Worm (Caenorhabditis elegans) whole organism, young adult: ENCODE measurements around the gene D1086.9.

Source experiments
- B0336.3 ChIP-seq: fragments of 200-800 bp; sonication (Bioruptor generic); IDR thresholded peaks from 2 replicates; pipeline ENCODE4 v1.3.6; 2022; ENCODE audit warnings: missing genetic modification characterization, missing compliant biosample characterization
- C06A6.2 ChIP-seq: fragments of 200-800 bp; sonication (Bioruptor generic); conservative IDR thresholded peaks from 2 replicates; pipeline ENCODE4 v1.3.6; 2022; ENCODE audit warnings: missing genetic modification characterization, missing compliant biosample characterization
- C17E4.6 ChIP-seq: fragments of 200-800 bp; sonication (Bioruptor generic); IDR thresholded peaks from 2 replicates; pipeline ENCODE4 v1.3.6; 2022; ENCODE audit warnings: missing genetic modification reagents, missing genetic modification characterization, missing compliant biosample characterization
- F37B4.10 ChIP-seq: fragments of 200-800 bp; sonication (Bioruptor generic); IDR thresholded peaks from 2 replicates; pipeline ENCODE4 v1.3.6; 2022; ENCODE audit warnings: missing genetic modification characterization, missing compliant biosample characterization
- F39B2.1 ChIP-seq: fragments of 200-800 bp; sonication (Bioruptor generic); IDR thresholded peaks from 2 replicates; pipeline ENCODE4 v1.3.6; 2022; ENCODE audit warnings: missing genetic modification reagents, missing genetic modification characterization, missing compliant biosample characterization
- F52B5.7 ChIP-seq: sonication (generic microtip); optimal IDR thresholded peaks from 2 replicates; lab custom pipeline; 2016; ENCODE audit warnings: mild to moderate bottlenecking, missing genetic modification characterization, missing compliant biosample characterization
- K12H6.12 ChIP-seq: fragments of 200-800 bp; sonication (Bioruptor generic); optimal IDR thresholded peaks from 2 replicates; lab custom pipeline; 2018; ENCODE audit warnings: mild to moderate bottlenecking, missing genetic modification characterization, missing compliant biosample characterization
- atf-7 ChIP-seq: sonication (generic microtip); optimal IDR thresholded peaks from 2 replicates; lab custom pipeline; 2017; ENCODE audit warnings: mild to moderate bottlenecking, missing genetic modification characterization, missing compliant biosample characterization
- attf-3 ChIP-seq: fragments of 200-800 bp; sonication (Bioruptor generic); conservative IDR thresholded peaks from 2 replicates; pipeline ENCODE4 v1.3.6; 2022; ENCODE audit warnings: missing genetic modification reagents, missing genetic modification characterization, missing compliant biosample characterization
- attf-5 ChIP-seq: fragments of 200-800 bp; sonication (Bioruptor generic); optimal IDR thresholded peaks from 2 replicates; lab custom pipeline; 2018; ENCODE audit warnings: mild to moderate bottlenecking, missing genetic modification characterization, missing compliant biosample characterization
- ccch-3 ChIP-seq: fragments of 200-800 bp; sonication (Bioruptor generic); optimal IDR thresholded peaks from 2 replicates; lab custom pipeline; 2018; ENCODE audit warnings: mild to moderate bottlenecking, missing genetic modification characterization, missing compliant biosample characterization
- cebp-1 ChIP-seq, 2 experiments: fragments of 200-800 bp in 1 of 2; sonication (Bioruptor generic) in 1 of 2; sonication (generic microtip) in 1 of 2; IDR thresholded peaks in 1 of 2; optimal IDR thresholded peaks in 1 of 2; 2 replicates each; pipeline versions ENCODE4 v1.3.6 to Lab custom; 2017 to 2022; ENCODE audit warnings: missing compliant biosample characterization in 2 of 2, missing genetic modification characterization in 2 of 2, mild to moderate bottlenecking in 1 of 2, missing genetic modification reagents in 1 of 2, moderate library complexity in 1 of 2
- ceh-40 ChIP-seq: fragments of 200-800 bp; sonication (Bioruptor generic); IDR thresholded peaks from 2 replicates; pipeline ENCODE4 v1.3.6; 2022; ENCODE audit warnings: missing genetic modification characterization, missing compliant biosample characterization
- ceh-79 ChIP-seq: sonication (generic microtip); optimal IDR thresholded peaks from 2 replicates; lab custom pipeline; 2017; ENCODE audit warnings: mild to moderate bottlenecking, missing genetic modification characterization, missing compliant biosample characterization
- dox-1 ChIP-seq: fragments of 200-800 bp; sonication (Bioruptor generic); IDR thresholded peaks from 2 replicates; pipeline ENCODE4 v1.3.6; 2022; ENCODE audit warnings: missing genetic modification reagents, missing genetic modification characterization, missing compliant biosample characterization
- dpff-1 ChIP-seq: sonication (generic microtip); optimal IDR thresholded peaks from 2 replicates; lab custom pipeline; 2017; ENCODE audit warnings: mild to moderate bottlenecking, missing genetic modification characterization, missing compliant biosample characterization
- dpl-1 ChIP-seq: fragments of 150-350 bp; optimal IDR thresholded peaks from 2 replicates; lab custom pipeline; 2014; ENCODE audit warnings: missing biosample characterization, missing genetic modification reagents, missing genetic modification characterization
- efl-1 ChIP-seq: fragments of 150-350 bp; optimal IDR thresholded peaks from 2 replicates; lab custom pipeline; 2014; ENCODE audit warnings: missing biosample characterization, missing genetic modification reagents, missing genetic modification characterization
- egrh-3 ChIP-seq: fragments of 200-800 bp; sonication (Bioruptor generic); IDR thresholded peaks from 2 replicates; pipeline ENCODE4 v1.3.6; 2022; ENCODE audit warnings: missing genetic modification reagents, missing genetic modification characterization, missing compliant biosample characterization
- gei-17 ChIP-seq: fragments of 200-800 bp; sonication (Bioruptor generic); optimal IDR thresholded peaks from 2 replicates; lab custom pipeline; 2018; ENCODE audit warnings: mild to moderate bottlenecking, missing genetic modification characterization, missing compliant biosample characterization
- hrde-1 ChIP-seq: sonication (generic microtip); optimal IDR thresholded peaks from 2 replicates; lab custom pipeline; 2016; ENCODE audit warnings: missing genetic modification characterization, mild to moderate bottlenecking, missing compliant biosample characterization, moderate library complexity, missing genotype, missing genetic modification reagents, borderline replicate concordance
- lin-26 ChIP-seq: fragments of 200-800 bp; sonication (Bioruptor generic); IDR thresholded peaks from 2 replicates; pipeline ENCODE4 v1.3.6; 2022; ENCODE audit warnings: missing genetic modification reagents, missing genetic modification characterization, missing compliant biosample characterization
- lin-35 ChIP-seq, 3 experiments: fragments of 150-350 bp in 2 of 3; sonication (generic microtip) in 1 of 3; optimal IDR thresholded peaks; 2 replicates each; lab custom pipeline; 2014 to 2018; ENCODE audit warnings: missing biosample characterization in 3 of 3, missing genetic modification characterization in 3 of 3, missing genetic modification reagents in 3 of 3
- lin-40 ChIP-seq: sonication (generic microtip); optimal IDR thresholded peaks from 2 replicates; lab custom pipeline; 2016; ENCODE audit warnings: missing genetic modification characterization, mild to moderate bottlenecking, missing compliant biosample characterization, missing genotype, missing genetic modification reagents
- lsl-1 ChIP-seq: fragments of 200-800 bp; sonication (Bioruptor generic); optimal IDR thresholded peaks from 2 replicates; lab custom pipeline; 2018; ENCODE audit warnings: mild to moderate bottlenecking, missing genetic modification characterization, moderate library complexity, missing compliant biosample characterization
- nfya-1 ChIP-seq: sonication (generic microtip); optimal IDR thresholded peaks from 2 replicates; lab custom pipeline; 2017; ENCODE audit warnings: antibody characterized with exemption, missing compliant biosample characterization, missing genetic modification characterization, borderline replicate concordance; ENCODE audit not compliant: insufficient read depth
- nfyb-1 ChIP-seq: fragments of 200-800 bp; sonication (Bioruptor generic); IDR thresholded peaks from 2 replicates; pipeline ENCODE4 v1.3.6; 2022; ENCODE audit warnings: missing genetic modification reagents, missing genetic modification characterization, missing compliant biosample characterization
- nhr-179 ChIP-seq: sonication (generic microtip); optimal IDR thresholded peaks from 2 replicates; lab custom pipeline; 2016; ENCODE audit warnings: mild to moderate bottlenecking, missing genetic modification characterization, missing compliant biosample characterization
- sdz-38 ChIP-seq: sonication (generic microtip); optimal IDR thresholded peaks from 2 replicates; lab custom pipeline; 2016; ENCODE audit warnings: missing genotype, missing genetic modification characterization, missing compliant biosample characterization
- snpc-4 ChIP-seq, 5 experiments: fragments of 150-350 bp in 1 of 5; sonication (generic microtip) in 4 of 5; optimal IDR thresholded peaks; 2 replicates each; lab custom pipeline; 2014 to 2018; ENCODE audit warnings: missing genetic modification characterization in 5 of 5, missing biosample characterization in 3 of 5, antibody characterized with exemption in 2 of 5, mild to moderate bottlenecking in 2 of 5, missing compliant biosample characterization in 2 of 5, missing genotype in 2 of 5, moderate library complexity in 2 of 5, missing genetic modification reagents in 1 of 5
- tbp1 ChIP-seq: fragments of 200-800 bp; sonication (Bioruptor generic); optimal IDR thresholded peaks from 2 replicates; lab custom pipeline; 2018; ENCODE audit warnings: mild to moderate bottlenecking, missing genetic modification characterization, missing compliant biosample characterization
- unc-62 ChIP-seq: fragments of 150-350 bp; optimal IDR thresholded peaks from 2 replicates; lab custom pipeline; 2014; ENCODE audit warnings: missing biosample characterization, missing genetic modification reagents, missing genetic modification characterization
- ztf-25 ChIP-seq: fragments of 200-800 bp; sonication (Bioruptor generic); IDR thresholded peaks from 2 replicates; pipeline ENCODE4 v1.3.6; 2022; ENCODE audit warnings: missing genetic modification reagents, missing genetic modification characterization, missing compliant biosample characterization
- ztf-3 ChIP-seq: fragments of 200-800 bp; sonication (Bioruptor generic); optimal IDR thresholded peaks from 2 replicates; lab custom pipeline; 2018; ENCODE audit warnings: mild to moderate bottlenecking, missing genetic modification characterization, missing compliant biosample characterization

Gene D1086.9

DNA sequence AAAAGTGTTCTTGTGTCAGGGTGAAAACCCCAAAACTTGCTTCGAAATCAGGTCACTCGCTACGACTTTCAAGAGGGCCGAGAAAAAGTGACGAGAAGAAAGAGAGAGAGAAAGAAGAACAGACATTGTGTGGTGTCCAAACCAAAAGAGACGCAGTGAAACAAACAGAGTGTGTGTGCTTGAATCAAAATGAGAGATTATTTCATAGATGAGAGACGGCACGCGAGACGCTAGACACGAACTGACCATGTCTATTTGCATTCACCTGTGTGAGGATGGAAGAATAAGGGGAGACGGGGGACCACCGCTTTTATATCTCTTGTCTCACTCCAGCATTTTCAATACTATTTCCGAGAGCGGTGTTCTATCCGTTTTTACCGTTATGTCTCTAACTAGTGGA, 32.1 kb downstream of the D1086.9 start (continued):
- TF ChIP-seq tbp1 (peak; percentile 1), lin-40 (tag; lab: Kevin White, UChicago) (peak; percentile 63), unc-62 (GFP tag; lab: Kevin White, UChicago) (peak; percentile 24), lin-26 (GFP tag; lab: Robert Waterston, UW) (no peak), C06A6.2 (GFP tag; lab: Robert Waterston, UW) (no peak), lsl-1 (no peak), sdz-38 (tag; lab: Kevin White, UChicago) (no peak), C17E4.6 (GFP tag; lab: Robert Waterston, UW) (no peak), ceh-79 (tag; lab: Kevin White, UChicago) (no peak), gei-17 (GFP tag; lab: Kevin White, UChicago) (no peak), attf-3 (GFP tag; lab: Robert Waterston, UW) (no peak), ceh-40 (GFP tag; lab: Robert Waterston, UW) (no peak), dpff-1 (no peak), ccch-3 (no peak), F52B5.7 (tag; lab: Kevin White, UChicago) (no peak), hrde-1 (no peak), K12H6.12 (peak; percentile 22), egrh-3 (GFP tag; lab: Robert Waterston, UW) (no peak), attf-5 (peak; percentile 22), ztf-3 (GFP tag; lab: Kevin White, UChicago) (no peak), F39B2.1 (GFP tag; lab: Robert Waterston, UW) (no peak), atf-7 (tag; lab: Kevin White, UChicago) (peak; percentile 3), efl-1 (GFP tag; lab: Kevin White, UChicago) (no peak), ztf-25 (no peak), dox-1 (GFP tag; lab: Robert Waterston, UW) (peak; percentile 30; the same call in 1 of the 2 replicates), nfyb-1 (peak; percentile 14; the same call in 1 of the 2 replicates), nfya-1 (no peak), cebp-1 (GFP tag; IDR thresholded peaks at IDR 0.05; lab: Robert Waterston, UW) (no peak), cebp-1 (tag; optimal IDR thresholded peaks at IDR 0.05; lab: Kevin White, UChicago) (peak; percentile 62), dpl-1 (GFP tag; lab: Kevin White, UChicago) (no peak), B0336.3 (GFP tag; lab: Robert Waterston, UW) (peak; percentile 13; the same call in 1 of the 2 replicates), nhr-179 (tag; lab: Kevin White, UChicago) (no peak), F37B4.10 (GFP tag; lab: Robert Waterston, UW) (no peak), snpc-4 (GFP tag; optimal IDR thresholded peaks at IDR 0.05; lab: Kevin White, UChicago) (no peak), snpc-4 (tag; optimal IDR thresholded peaks at IDR 0.05; lab: Kevin White, UChicago) (peak in 1 of 4 experiments; percentile 8), lin-35 (GFP tag; optimal IDR thresholded peaks at IDR 0.05; lab: Kevin White, UChicago) (no peak)

DNA sequence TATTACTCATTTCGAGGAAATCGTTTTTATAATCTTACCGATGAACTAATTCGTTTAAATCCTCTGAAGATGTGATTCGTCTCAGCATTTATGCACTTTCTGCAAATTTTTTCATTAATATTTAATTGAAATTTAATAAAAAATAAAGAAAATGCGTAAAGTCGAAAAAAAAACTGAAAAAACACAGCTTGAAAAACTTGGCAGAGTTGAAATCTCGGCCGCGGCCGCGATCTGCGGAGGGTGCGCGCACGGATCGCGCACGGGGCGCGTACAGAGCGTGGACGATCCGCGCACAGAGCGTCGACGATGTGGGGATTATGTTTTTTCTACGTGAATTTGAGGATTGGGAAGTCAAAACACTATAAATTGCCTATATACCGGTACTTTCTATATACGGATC, 33.7 kb downstream of the D1086.9 start, which contains the start of gene AH10.4:
AH10.4 (minus strand) TSS at position 101 of the 400 bp plus-strand sequence.
- TF ChIP-seq egrh-3 (GFP tag; lab: Robert Waterston, UW) (peak; percentile 17; the same call in 1 of the 2 replicates), lin-26 (GFP tag; lab: Robert Waterston, UW) (peak; percentile 27; the same call in 1 of the 2 replicates)
